Worm (Caenorhabditis elegans) whole organism, dauer: ENCODE results near the gene Y25C1A.8.

Source experiments
- unc-62 ChIP-seq: sonication (generic microtip); optimal IDR thresholded peaks from 2 replicates; lab custom pipeline; 2017; ENCODE audit warnings: missing biosample characterization, missing genetic modification reagents, missing genetic modification characterization

Gene Y25C1A.8

DNA sequence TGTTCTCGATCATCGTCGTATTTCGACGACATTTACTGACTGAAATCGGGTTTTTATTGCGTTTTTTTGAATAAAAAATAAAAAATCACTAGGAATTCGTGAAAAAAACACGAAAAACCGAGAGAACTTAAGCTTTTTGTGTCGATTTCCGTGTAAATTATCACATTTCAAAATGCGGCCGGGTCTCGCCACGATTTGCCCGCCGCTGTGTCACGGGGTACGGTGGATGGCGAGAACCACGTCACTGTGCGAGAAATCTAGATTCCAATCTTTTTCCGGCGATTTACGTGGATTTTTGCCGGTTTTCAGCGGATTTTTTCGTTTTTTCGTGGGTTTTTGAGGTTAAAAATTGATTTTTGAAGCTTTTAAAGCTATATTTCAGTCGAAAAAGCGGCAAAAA lies at the start of gene Y25C1A.8:
Gene Y25C1A.8 (minus strand): TSS at position 45 of the 400 bp plus-strand sequence.
- TF ChIP-seq unc-62 (GFP tag; lab: Kevin White, UChicago), result no peak

DNA sequence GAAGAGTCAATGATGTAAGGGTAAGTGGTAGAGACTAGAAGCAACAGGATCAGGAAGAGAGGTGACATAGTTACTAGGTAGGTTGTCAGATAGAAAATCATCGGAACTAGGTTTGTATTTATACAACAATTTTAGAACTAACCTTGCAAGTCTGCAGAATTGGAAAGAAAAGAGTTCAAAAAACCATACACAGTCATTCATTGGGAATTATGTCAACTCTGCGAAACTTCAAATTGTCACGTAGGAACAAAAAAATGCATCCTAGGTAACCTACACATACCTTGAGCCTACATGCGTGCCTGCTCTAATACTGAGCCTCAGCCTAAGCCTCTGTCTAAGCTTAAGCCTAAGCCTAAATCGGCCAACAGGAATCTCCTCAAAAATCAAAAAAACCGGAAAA lies 49.6 kb upstream of the Y25C1A.8 start, which contains the start of gene ins-19:
Gene ins-19 (minus strand): TSS at position 101 of the 400 bp plus-strand sequence.
- no peak for TF ChIP-seq unc-62 (GFP tag; lab: Kevin White, UChicago)

DNA sequence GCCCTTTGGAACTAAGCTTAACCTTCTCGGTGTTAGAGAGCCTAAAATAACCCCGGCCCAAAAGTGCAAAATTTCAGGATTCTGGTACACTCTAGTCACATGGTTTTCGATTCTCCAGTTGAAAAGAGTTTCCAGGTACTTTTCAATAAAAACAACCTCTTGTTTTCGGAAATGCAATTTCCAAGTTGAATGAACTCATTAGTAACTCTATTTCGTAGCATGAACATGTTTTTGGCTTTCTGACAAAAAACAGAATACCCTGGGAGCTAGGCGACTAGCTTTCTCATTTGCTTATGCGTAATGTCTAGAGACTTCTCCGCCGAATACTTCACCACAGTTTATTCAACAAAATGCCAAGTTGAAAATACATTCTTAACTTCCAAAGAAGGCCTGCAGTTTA lies 46.4 kb upstream of the Y25C1A.8 start, which contains the start of gene srh-71:
Gene srh-71 (plus strand): TSS at position 301 of the 400 bp plus-strand sequence.
- no peak for TF ChIP-seq unc-62 (GFP tag; lab: Kevin White, UChicago)

DNA sequence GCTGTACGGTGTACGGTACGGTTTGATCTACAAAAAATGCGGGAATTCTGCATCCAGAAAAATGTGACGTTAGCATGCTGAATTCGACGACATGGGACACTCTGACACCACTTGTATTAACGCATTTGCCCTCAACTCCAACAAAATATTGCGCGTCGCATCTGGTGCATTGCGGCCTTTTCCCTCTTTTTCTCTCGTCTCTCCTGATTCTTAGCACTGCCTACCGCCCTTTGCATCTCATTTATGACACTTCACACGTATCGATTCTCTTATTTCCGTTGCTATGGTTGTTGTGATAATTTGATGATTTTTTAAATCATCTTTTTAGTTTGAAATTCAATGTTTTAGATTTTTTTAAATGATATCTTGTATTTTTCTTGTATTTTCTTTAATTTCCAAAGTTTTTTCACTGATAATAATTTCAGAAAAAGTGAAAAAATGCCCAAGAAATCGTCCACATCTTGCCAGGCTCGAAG lies 42.2 kb upstream of the Y25C1A.8 start, which contains the start of gene T10D4.6:
Gene T10D4.6 (plus strand): TSS at position 426 of the 476 bp plus-strand sequence.
- TF ChIP-seq unc-62 (GFP tag; lab: Kevin White, UChicago), result no peak

DNA sequence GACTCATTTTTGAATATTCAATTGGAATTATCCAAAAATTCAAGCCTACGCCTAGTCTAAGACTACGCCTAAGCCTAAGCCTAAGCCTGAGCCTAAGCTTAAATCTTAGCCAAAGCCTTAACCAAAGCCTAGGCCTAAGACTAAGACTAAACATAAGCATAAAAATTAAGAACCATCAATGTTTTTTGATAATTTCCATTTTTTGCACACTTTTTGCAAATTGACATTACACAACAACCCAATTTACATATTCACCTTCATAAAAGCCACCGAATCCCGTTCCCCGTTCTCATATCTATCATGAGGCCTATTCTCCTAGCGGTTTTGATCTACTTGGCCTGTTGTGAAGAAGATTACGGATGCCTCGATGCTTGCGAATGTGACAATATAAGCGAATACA lies 40.7 kb upstream of the Y25C1A.8 start, which contains the start of gene T10D4.7:
Gene T10D4.7 (plus strand): TSS at position 301 of the 400 bp plus-strand sequence.
- no peak for TF ChIP-seq unc-62 (GFP tag; lab: Kevin White, UChicago)

DNA sequence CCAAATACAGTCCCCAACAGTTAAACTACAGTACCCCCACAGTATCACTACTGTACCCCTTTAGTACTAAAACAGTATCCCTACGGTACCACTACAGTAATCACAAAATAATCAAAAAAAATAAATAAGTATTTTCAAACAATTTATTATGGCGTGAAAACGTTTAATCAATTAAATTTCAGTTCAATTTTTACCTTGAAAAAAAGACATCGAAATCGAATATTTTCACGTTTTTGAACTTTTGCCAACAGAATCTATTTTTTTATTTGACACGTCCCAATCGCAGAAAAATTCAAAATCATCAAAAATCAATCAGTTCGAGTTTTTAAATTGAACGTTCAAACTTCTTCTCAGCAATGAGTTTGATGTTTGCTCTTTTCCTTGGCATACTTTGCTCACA lies 37.2 kb upstream of the Y25C1A.8 start, which contains the start of gene clec-123:
Gene clec-123 (plus strand): TSS at position 301 of the 400 bp plus-strand sequence.
- no peak for TF ChIP-seq unc-62 (GFP tag; lab: Kevin White, UChicago)

DNA sequence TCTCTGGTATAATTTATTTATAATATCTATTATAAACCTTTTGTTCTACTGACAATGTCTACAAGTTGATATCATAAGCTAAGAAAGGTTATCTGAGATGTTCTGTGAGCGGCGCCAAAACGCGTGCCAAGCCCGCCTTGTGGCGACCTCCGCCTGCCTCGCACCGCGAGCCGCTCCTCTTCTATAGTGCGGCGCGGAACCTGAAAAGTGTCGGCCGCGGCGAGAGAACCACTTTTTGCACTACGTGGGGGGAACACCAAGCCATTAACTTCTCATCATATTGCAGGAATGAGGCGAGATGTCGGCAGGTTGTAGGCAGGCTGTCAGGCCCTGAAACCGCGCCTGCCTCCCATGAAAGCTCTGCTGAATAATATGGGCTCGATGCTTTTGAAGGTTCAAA lies 36.5 kb upstream of the Y25C1A.8 start:
- TF ChIP-seq unc-62 (GFP tag; lab: Kevin White, UChicago), result no peak

DNA sequence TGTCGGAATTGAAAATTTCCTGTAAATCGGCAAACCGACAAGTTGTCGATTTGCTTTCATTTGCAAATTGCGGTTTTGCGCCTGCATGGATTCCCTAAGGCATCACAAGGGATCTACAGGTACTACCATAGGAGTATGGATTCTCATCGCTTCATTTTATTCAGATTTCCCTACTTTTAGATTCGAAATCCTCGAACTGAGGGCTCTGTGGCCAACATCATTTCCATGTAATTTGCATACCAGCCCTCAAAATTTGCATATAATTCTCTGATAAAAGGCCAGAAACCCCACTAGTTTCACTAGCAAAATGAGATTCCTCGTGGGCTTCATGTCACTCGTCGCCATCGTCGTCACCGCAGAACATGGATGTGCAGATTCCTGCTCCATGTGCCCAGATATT lies 35.6 kb upstream of the Y25C1A.8 start, which contains the start of gene Y25C1A.2:
Gene Y25C1A.2 (plus strand): TSS at position 301 of the 400 bp plus-strand sequence.
- no peak for TF ChIP-seq unc-62 (GFP tag; lab: Kevin White, UChicago)

DNA sequence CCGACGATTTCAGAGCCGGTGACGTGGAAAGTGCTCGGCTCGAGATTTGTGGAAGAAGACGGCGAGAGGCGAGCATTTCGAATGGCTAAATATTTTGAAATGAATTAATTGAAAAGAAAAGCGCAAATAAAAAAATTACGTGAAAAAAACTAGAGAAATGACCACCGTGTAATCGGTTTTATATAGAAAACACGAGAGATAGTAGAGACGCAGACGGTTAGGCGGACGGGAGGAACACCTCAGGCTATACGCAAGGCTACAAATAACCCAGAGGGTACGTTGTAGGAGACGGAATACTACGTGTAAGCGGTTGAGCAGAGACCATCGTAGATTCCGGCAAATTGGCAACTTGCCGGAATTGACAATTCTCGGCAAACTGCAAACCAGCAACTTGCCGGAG lies 34.4 kb upstream of the Y25C1A.8 start, which contains the start of gene Y25C1A.13:
Gene Y25C1A.13 (minus strand): TSS at position 101 of the 400 bp plus-strand sequence.
- TF ChIP-seq unc-62 (GFP tag; lab: Kevin White, UChicago), result no peak

DNA sequence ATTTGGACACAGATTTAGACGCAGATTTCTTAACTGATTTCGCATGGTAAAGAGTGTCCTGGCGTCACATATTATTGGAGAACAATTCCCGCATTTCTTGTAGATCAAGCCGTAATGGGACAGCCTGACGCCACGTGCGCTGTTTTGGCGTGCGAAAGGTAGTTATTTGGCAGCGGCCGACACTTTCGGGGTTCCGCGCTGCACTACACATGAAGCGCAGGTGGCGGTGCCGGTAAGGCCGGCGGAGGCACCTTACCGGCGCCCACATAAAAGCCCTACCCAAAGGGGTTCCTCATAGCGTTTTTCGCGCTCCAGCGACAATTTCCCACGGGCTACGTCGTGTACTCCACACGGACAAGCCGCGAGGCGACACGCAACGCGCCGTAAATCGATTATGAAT lies 33.3 kb upstream of the Y25C1A.8 start:
- TF ChIP-seq unc-62 (GFP tag; lab: Kevin White, UChicago), result no peak

DNA sequence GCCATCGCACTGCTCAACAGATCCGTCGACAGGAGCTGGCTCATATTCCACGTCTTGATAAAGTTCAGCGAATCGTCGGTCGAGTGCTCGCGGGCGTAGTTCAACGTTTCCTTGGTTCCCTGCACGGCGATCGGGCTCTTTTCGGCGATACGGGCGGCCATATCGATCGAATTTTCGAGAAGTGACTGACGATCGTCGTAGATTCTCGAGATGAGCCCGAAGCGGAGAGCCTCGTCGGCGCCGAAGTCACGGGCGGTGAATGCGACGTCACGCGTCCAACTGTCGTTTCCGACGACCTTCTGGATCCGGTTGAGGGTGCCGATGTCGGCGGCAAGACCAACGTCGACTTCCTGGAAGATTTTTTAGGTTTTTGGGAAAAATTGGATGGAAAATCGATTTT lies 32.8 kb upstream of the Y25C1A.8 start:
- no peak for TF ChIP-seq unc-62 (GFP tag; lab: Kevin White, UChicago)

DNA sequence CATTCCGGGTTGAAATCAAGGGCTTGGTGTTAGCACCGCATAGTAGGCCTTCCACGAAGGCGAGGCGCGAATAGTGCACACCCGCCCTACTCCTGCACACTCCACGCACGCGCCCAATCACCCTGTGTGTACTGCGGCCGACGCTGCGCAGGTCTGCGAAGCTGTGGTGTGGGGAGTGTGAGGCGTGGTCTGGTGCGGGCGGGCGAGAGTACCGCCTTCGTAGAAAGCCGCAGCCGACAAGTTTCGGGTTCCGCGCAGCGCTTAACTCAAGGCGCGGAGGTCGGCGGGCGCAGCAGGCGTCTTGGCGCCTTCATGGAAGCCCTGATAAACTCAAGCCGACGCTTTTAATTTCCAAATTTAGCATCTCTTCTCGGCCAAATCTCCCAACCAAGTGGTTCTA lies 31.3 kb upstream of the Y25C1A.8 start:
- TF ChIP-seq unc-62 (GFP tag; lab: Kevin White, UChicago), result no peak

DNA sequence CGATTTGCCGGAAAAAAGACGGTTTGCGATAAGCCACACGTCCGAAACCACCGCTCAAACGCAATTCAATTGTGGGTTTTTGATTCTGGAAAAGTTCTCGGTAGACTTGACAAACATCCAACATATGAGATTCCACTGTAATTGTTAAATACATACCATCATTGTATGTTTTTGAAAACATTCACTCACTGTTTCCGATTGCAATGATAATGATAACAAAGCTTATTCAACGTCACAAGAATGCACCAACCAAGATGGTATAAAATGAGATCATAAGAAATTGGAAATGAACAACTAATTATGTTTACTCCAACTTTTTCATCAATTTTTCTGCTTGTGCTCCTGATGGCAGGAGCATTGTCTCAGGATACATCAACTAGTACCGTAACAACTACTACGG lies 29.0 kb upstream of the Y25C1A.8 start, which contains the start of gene clec-122:
Gene clec-122 (plus strand): TSS at position 301 of the 400 bp plus-strand sequence.
- no peak for TF ChIP-seq unc-62 (GFP tag; lab: Kevin White, UChicago)

DNA sequence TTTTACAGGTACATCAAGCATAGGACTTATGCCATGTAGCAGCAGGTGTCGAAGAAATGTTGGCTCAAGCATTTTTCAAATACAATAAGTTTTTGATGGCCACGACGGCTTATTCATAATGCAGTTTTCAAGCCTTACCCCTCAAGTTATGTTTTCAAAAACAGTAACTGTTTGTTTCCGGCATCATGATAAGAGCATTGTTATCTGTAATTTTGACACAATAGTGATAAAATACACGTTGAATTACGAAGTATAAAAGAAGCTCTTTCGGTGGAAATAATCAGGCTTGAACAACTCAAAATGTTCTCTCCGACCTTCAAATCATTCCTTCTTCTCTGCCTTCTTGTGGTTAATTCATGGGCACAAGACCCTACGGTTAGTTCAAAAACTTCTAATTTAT lies 25.3 kb upstream of the Y25C1A.8 start, which contains the start of gene clec-121:
Gene clec-121 (plus strand): TSS at position 301 of the 400 bp plus-strand sequence.
- TF ChIP-seq unc-62 (GFP tag; lab: Kevin White, UChicago), result no peak

DNA sequence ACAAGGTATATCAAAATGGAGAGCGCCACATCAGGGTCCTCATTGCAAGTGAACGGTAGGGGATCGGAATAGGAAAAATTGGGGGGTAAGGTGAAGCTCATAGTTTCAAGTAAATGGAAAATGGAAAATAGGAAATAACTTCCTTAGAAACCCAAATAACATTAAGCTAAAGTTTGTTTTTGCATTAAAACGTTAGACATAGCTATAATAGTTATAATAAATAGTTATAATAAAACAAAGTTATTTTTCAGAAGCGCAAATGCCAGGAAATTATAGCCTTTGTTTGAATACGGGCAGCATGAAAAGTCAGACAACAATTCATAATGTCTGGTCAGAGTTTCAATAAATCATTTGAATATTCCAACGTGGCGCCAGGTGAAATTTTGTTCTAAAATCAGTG lies 23.8 kb upstream of the Y25C1A.8 start, which contains the start of gene srg-24:
Gene srg-24 (minus strand): TSS at position 101 of the 400 bp plus-strand sequence.
- TF ChIP-seq unc-62 (GFP tag; lab: Kevin White, UChicago), result no peak

DNA sequence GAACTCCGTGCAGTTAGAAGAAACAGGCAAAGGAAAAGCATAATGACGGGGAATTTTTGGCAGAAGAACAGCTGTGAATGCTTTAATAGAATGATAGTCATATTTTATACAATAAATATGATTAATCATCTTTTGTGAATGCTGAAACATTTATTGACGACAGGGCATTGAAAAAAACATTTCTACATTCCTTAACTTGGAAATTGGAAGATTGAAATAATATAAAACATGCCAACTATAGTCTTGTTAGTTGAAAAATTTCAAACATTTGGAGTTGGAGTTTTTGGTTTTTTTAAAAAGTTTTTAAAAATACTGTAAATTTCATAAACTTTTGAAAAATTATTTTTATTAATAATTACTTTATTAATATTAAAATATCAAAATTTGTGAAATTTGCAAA lies 20.1 kb upstream of the Y25C1A.8 start, which contains the start of gene Y25C1A.14:
Gene Y25C1A.14 (minus strand): TSS at position 101 of the 400 bp plus-strand sequence.
- no peak for TF ChIP-seq unc-62 (GFP tag; lab: Kevin White, UChicago)

DNA sequence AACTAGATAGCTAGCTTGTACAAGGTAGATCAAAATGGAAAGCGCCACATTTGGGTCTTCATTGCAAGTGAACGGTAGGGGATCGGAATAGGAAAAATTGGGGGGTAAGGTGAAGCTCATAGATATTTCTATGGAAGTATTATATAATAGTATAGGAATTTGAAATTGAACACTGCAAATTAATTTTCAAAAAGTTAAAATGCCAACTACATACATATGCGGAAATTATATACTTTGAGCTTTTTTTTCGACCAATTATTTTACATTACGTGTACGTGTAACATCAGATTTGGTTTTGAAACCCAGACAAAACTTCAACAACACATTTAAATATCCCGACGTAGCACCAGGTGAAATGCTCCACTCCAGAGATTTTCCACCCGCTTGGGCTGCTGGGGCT lies 19.3 kb upstream of the Y25C1A.8 start, which contains the start of gene srg-23:
Gene srg-23 (minus strand): TSS at position 101 of the 400 bp plus-strand sequence.
- TF ChIP-seq unc-62 (GFP tag; lab: Kevin White, UChicago), result no peak
